Worm (Caenorhabditis elegans) whole organism, L2 larva: ENCODE results near the gene F36H12.9.

ENCODE experiments used
- egl-27 ChIP-seq: sonication (generic microtip); optimal IDR thresholded peaks from 3 replicates; lab custom pipeline; 2017; ENCODE audit warnings: missing biosample characterization, missing genetic modification reagents, missing genetic modification characterization
- lin-39 ChIP-seq: fragments of 150-350 bp; optimal IDR thresholded peaks from 2 replicates; lab custom pipeline; 2014; ENCODE audit warnings: missing biosample characterization, missing genetic modification reagents, missing genetic modification characterization
- nhr-11 ChIP-seq: fragments of 150-350 bp; optimal IDR thresholded peaks from 2 replicates; lab custom pipeline; 2014; ENCODE audit warnings: missing biosample characterization, missing genetic modification characterization
- nhr-12 ChIP-seq: fragments of 150-350 bp; optimal IDR thresholded peaks from 2 replicates; lab custom pipeline; 2014; ENCODE audit warnings: missing biosample characterization, missing genetic modification characterization
- nhr-23 ChIP-seq: fragments of 150-350 bp; optimal IDR thresholded peaks from 2 replicates; lab custom pipeline; 2014; ENCODE audit warnings: missing biosample characterization, missing genetic modification reagents, missing genetic modification characterization
- nhr-77 ChIP-seq: fragments of 150-350 bp; optimal IDR thresholded peaks from 2 replicates; lab custom pipeline; 2014; ENCODE audit warnings: missing biosample characterization, missing genetic modification characterization
- sem-4 ChIP-seq: fragments of 150-350 bp; optimal IDR thresholded peaks from 2 replicates; lab custom pipeline; 2014; ENCODE audit warnings: missing biosample characterization, missing genetic modification reagents, missing genetic modification characterization
- skn-1 ChIP-seq: sonication (generic microtip); optimal IDR thresholded peaks from 2 replicates; lab custom pipeline; 2017; ENCODE audit warnings: missing biosample characterization, missing genetic modification characterization
- sma-3 ChIP-seq: sonication (generic microtip); optimal IDR thresholded peaks from 2 replicates; lab custom pipeline; 2016; ENCODE audit warnings: missing genetic modification reagents, missing genetic modification characterization, missing compliant biosample characterization
- snpc-4 ChIP-seq: fragments of 150-350 bp; optimal IDR thresholded peaks from 2 replicates; lab custom pipeline; 2014; ENCODE audit warnings: missing biosample characterization, missing genetic modification characterization
- unc-55 ChIP-seq: fragments of 150-350 bp; sonication (generic microtip); optimal IDR thresholded peaks from 3 replicates; lab custom pipeline; 2014; ENCODE audit warnings: missing biosample characterization, missing genetic modification reagents, missing genetic modification characterization
- unc-62 ChIP-seq: fragments of 150-350 bp; optimal IDR thresholded peaks from 2 replicates; lab custom pipeline; 2014; ENCODE audit warnings: missing biosample characterization, missing genetic modification reagents, missing genetic modification characterization

DNA sequence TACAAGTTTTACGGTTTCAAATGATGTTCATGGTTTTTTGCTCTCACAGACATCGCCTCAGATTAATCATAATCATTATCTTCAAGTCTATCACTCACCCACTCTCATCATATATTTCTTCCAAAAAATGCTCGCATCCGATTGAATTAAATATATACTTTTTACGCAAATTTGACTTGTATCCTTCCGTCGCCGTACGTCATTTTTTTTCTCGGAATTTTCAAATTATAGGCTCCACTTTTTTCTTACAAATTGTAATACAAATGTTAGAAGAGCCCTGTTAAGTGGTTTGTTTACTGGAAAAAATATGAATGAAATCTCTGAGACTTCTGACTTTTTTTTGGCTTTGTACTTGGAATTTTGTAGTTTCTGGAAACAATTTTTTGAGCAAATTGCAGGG lies 30.4 kb downstream of the F36H12.9 start:
- TF ChIP-seq skn-1 (no peak), snpc-4 (tag; lab: Kevin White, UChicago) (no peak), egl-27 (tag; lab: Kevin White, UChicago) (no peak), nhr-23 (tag; lab: Kevin White, UChicago) (no peak), unc-55 (GFP tag; lab: Kevin White, UChicago) (no peak), lin-39 (tag; lab: Kevin White, UChicago) (no peak), sma-3 (GFP tag; lab: Kevin White, UChicago) (no peak), nhr-77 (tag; lab: Kevin White, UChicago) (no peak), nhr-11 (tag; lab: Kevin White, UChicago) (no peak), unc-62 (GFP tag; lab: Kevin White, UChicago) (no peak), nhr-12 (tag; lab: Kevin White, UChicago) (no peak), sem-4 (tag; lab: Kevin White, UChicago) (no peak)
